Worm (Caenorhabditis elegans): ENCODE results near the gene W05H9.4.
A peak's percentile ranks its signal among the peaks of the same experiment; 100 is the strongest.

DNA sequence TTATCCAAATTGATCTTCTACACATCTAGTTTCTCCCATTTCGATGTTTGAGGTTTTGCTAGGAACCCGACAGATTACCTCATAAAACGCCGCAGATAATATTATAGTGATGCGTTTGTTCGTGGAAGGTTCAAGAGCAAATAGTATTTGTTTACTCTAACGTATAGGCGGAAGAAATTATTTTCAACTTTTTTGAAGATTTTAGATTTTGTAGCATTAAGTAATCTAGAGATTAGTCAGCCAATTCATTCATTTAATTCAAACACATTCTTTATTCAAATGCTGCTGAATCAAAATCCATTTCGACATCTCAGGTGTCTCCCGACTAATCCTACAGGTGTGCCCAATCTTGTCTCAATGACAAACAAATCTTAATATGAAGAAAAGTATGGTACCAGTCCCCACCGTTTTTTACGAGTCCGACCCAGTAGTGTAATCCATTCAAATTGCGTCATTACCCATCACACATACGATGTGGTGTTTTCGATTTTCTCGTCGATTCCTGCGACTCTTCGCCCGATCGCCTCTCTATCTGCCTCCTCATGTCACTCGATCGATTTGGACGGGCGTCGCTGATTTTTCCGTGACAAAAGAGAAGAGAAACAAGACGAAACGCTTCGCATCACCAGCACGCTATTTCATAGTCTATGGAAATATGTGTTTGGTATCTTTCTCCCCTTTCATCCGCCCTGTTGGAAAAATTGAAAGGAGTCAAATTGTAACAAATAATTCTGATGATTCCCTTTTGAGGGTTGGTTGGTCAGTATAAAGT lies 9.4 kb upstream of the W05H9.4 start:
- TF ChIP-seq nhr-11 (tag; optimal IDR thresholded peaks at IDR 0.05) (no peak), egl-27 (tag; optimal IDR thresholded peaks at IDR 0.05) (no peak), snpc-4 (tag; optimal IDR thresholded peaks at IDR 0.05) (no peak), elt-1 (tag; optimal IDR thresholded peaks at IDR 0.05) (no peak), nhr-77 (tag; optimal IDR thresholded peaks at IDR 0.05) (peak; percentile 30), elt-2 (tag; optimal IDR thresholded peaks at IDR 0.05) (peak; percentile 51), unc-62 (GFP tag; optimal IDR thresholded peaks at IDR 0.05) (peak; percentile 70), tbx-2 (tag; optimal IDR thresholded peaks at IDR 0.05) (peak; percentile 37), jun-1 (tag; optimal IDR thresholded peaks at IDR 0.05) (peak; percentile 79), R02D3.7 (tag; optimal IDR thresholded peaks at IDR 0.05) (no peak), daf-12 (tag; optimal IDR thresholded peaks at IDR 0.05) (no peak), ceh-9 (tag; optimal IDR thresholded peaks at IDR 0.05) (no peak), ztf-4 (tag; optimal IDR thresholded peaks at IDR 0.05) (no peak)

Data from whole organism, L3 larva.